Worm (Caenorhabditis elegans): ENCODE data around the gene fln-2.
A peak's percentile ranks its signal among the peaks of the same experiment; 100 is the strongest.

fln-2 gene

ce11 chrX:9391345-9391744 is 6.2 kb upstream of the fln-2 start, which contains the start of gene C23F12.3:
TSS of gene C23F12.3 (plus strand) at chrX:9391645.
- TF ChIP-seq che-1 (tag; optimal IDR thresholded peaks at IDR 0.05) (no peak), elt-4 (tag; optimal IDR thresholded peaks at IDR 0.05) (no peak), C08G9.2 (tag; optimal IDR thresholded peaks at IDR 0.05) (no peak), zip-5 (tag; optimal IDR thresholded peaks at IDR 0.05) (no peak), ceh-45 (GFP tag; IDR thresholded peaks at IDR 0.05) (no peak), pax-1 (tag; optimal IDR thresholded peaks at IDR 0.05) (no peak), T23F11.4 (GFP tag; optimal IDR thresholded peaks at IDR 0.05) (no peak), sdc-2 (tag; optimal IDR thresholded peaks at IDR 0.05) (no peak), nhr-232 (tag; optimal IDR thresholded peaks at IDR 0.05) (no peak), tbx-2 (tag; optimal IDR thresholded peaks at IDR 0.05) (no peak), ceh-30 (tag; optimal IDR thresholded peaks at IDR 0.05) (no peak), madf-2 (tag; optimal IDR thresholded peaks at IDR 0.05) (no peak), fkh-6 (tag; optimal IDR thresholded peaks at IDR 0.05) (no peak), fax-1 (tag; optimal IDR thresholded peaks at IDR 0.05) (no peak), unc-55 (GFP tag; optimal IDR thresholded peaks at IDR 0.05) (no peak), tbx-7 (tag; optimal IDR thresholded peaks at IDR 0.05) (no peak), ceh-34 (tag; optimal IDR thresholded peaks at IDR 0.05) (no peak), ceh-31 (tag; optimal IDR thresholded peaks at IDR 0.05) (no peak)

DNA sequence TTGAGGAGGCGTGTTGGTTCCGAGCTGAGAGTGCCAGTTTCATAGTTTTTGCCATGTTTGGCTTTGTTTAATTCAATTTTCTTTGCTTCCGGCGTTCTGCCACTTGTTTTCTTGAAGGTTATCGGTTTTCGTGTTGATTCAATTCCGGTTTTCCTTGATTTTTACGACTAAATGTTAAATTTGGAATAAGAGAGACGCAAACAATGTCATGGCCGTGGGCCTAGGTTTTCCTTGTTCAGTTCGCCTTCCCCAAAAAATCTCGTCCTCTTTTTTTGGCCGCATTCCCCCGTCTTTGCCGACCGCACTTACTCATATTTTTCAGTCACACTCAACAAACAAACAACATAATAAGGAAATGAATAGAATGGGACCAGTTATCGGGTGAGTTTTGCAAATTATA is 3.8 kb upstream of the fln-2 start, which contains the start of gene C23F12.9:
TSS of gene C23F12.9 (plus strand) at position 301 of the 400 bp plus-strand sequence.
- TF ChIP-seq tbx-2 (tag; optimal IDR thresholded peaks at IDR 0.05) (no peak), pat-9 (tag; optimal IDR thresholded peaks at IDR 0.05) (no peak), ceh-24 (tag; optimal IDR thresholded peaks at IDR 0.05) (no peak), ceh-19 (GFP tag; optimal IDR thresholded peaks at IDR 0.05) (no peak), pha-4 (tag; optimal IDR thresholded peaks at IDR 0.05) (no peak), unc-42 (tag; optimal IDR thresholded peaks at IDR 0.05) (no peak), unc-55 (GFP tag; optimal IDR thresholded peaks at IDR 0.05) (no peak), dve-1 (tag; optimal IDR thresholded peaks at IDR 0.05) (no peak), ceh-48 (tag; optimal IDR thresholded peaks at IDR 0.05) (no peak), ceh-2 (tag; optimal IDR thresholded peaks at IDR 0.05) (no peak), fkh-10 (GFP tag; optimal IDR thresholded peaks at IDR 0.05) (no peak), F13H6.1 (tag; optimal IDR thresholded peaks at IDR 0.05) (no peak)

DNA sequence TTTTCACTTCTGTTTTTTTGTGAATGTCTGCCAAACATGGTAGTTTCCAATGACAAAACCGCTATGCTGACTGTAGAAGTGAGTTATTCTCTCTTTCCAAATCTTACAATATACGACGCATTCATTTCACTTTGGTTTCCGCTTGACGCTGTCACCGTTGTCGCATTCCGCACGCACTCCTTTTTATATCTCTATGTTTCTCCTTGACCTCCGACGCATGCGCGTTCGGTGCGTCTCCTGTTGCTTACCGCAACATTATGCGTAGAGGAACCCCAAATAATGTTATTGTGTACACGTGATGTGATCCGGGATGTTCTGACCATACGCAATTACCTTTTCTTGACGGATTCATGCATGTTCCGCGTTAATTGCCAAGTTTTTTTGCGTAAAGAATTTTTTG is 4.5 kb downstream of the fln-2 start:
- TF ChIP-seq ceh-48 (tag; optimal IDR thresholded peaks at IDR 0.05) (no peak), ceh-22 (tag; optimal IDR thresholded peaks at IDR 0.05) (no peak), pag-3 (tag; optimal IDR thresholded peaks at IDR 0.05; ENCODE audit: borderline replicate concordance) (no peak), sox-4 (tag; optimal IDR thresholded peaks at IDR 0.05) (no peak), C08G9.2 (tag; optimal IDR thresholded peaks at IDR 0.05) (no peak), ceh-31 (tag; optimal IDR thresholded peaks at IDR 0.05) (peak; percentile 16), dve-1 (tag; optimal IDR thresholded peaks at IDR 0.05) (no peak), ceh-45 (GFP tag; IDR thresholded peaks at IDR 0.05) (no peak), unc-3 (GFP tag; conservative IDR thresholded peaks at IDR 0.05) (no peak), unc-3 (tag; optimal IDR thresholded peaks at IDR 0.05) (no peak), ceh-30 (tag; optimal IDR thresholded peaks at IDR 0.05) (no peak), ztf-16 (tag; optimal IDR thresholded peaks at IDR 0.05) (no peak), elt-2 (tag; optimal IDR thresholded peaks at IDR 0.05) (no peak), odd-2 (tag; optimal IDR thresholded peaks at IDR 0.05) (no peak), sdc-2 (tag; optimal IDR thresholded peaks at IDR 0.05) (no peak), lin-11 (tag; optimal IDR thresholded peaks at IDR 0.05) (no peak), pat-9 (tag; optimal IDR thresholded peaks at IDR 0.05) (no peak), ama-1 (optimal IDR thresholded peaks at IDR 0.05) (no peak), ref-2 (tag; optimal IDR thresholded peaks at IDR 0.05) (peak; percentile 21), hlh-30 (tag; optimal IDR thresholded peaks at IDR 0.05; ENCODE audit: insufficient read depth) (peak; percentile 11)
